Fruit fly (Drosophila melanogaster): ENCODE measurements around the gene CG3223.
A peak's percentile ranks its signal among the peaks of the same experiment; 100 is the strongest.

The CG3223 gene

DNA sequence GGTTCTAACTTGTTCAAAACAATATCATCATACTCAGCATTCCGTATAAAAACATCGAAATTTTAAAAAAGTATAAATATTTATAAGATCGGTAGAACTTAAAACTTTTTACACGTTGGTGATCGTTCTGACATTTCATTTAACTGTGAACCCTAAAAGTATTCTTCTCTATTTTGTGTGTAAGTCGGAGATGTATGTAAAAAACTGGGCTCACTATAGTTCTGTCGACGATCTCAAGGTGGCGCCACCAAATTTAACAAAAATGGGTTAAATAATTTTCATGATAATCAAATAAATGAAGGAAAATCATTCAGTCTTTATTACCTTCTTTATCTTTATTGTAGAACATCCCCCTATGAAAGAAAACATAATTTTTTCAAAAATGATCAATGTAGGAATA, 27.8 kb upstream of the CG3223 start:
- TF ChIP-seq sim (GFP tag; IDR thresholded peaks at IDR 0.05) (no peak), CG16813 (GFP tag; IDR thresholded peaks at IDR 0.05; ENCODE audit: partially characterized antibody) (0 out of 3 replicates have a peak, but pooled peaks have one; percentile 35), CG13287 (GFP tag; IDR thresholded peaks at IDR 0.05; ENCODE audit: partially characterized antibody) (peak; percentile 24; the same call in 1 of the 2 replicates), CG2116 (GFP tag; optimal IDR thresholded peaks at IDR 0.05) (no peak), CG10267 (tag; optimal IDR thresholded peaks at IDR 0.05) (peak; percentile 3), CG2712 (tag; optimal IDR thresholded peaks at IDR 0.05) (peak; percentile 25), sens (GFP tag) (peak; percentile 7), Doc2 (GFP tag; IDR thresholded peaks at IDR 0.05) (no peak), CG30431 (GFP tag; optimal IDR thresholded peaks at IDR 0.05) (no peak), zfh1 (GFP tag; IDR thresholded peaks at IDR 0.05) (no peak), zfh2 (GFP tag; optimal IDR thresholded peaks at IDR 0.05) (no peak), Asciz (GFP tag; optimal IDR thresholded peaks at IDR 0.05) (no peak), HmgZ (tag; optimal IDR thresholded peaks at IDR 0.05) (peak; percentile 8), CG9817 (tag; optimal IDR thresholded peaks at IDR 0.05) (no peak), CG7839 (tag; optimal IDR thresholded peaks at IDR 0.05) (peak; percentile 16), Hand (GFP tag; optimal IDR thresholded peaks at IDR 0.05) (no peak), toy (GFP tag; IDR thresholded peaks at IDR 0.05) (no peak), vnd (GFP tag; IDR thresholded peaks at IDR 0.05; ENCODE audit: partially characterized antibody) (no peak), gsb-n (tag; optimal IDR thresholded peaks at IDR 0.05) (no peak), CG18262 (tag; optimal IDR thresholded peaks at IDR 0.05) (peak; percentile 22), dan (GFP tag; IDR thresholded peaks at IDR 0.05) (no peak), CG12744 (GFP tag; optimal IDR thresholded peaks at IDR 0.05) (no peak), Bdp1 (GFP tag; optimal IDR thresholded peaks at IDR 0.05) (no peak), CG15696 (tag; optimal IDR thresholded peaks at IDR 0.05) (peak; percentile 3), slp2 (GFP tag; optimal IDR thresholded peaks at IDR 0.05) (no peak), Opbp (GFP tag; IDR thresholded peaks at IDR 0.05; ENCODE audit: partially characterized antibody) (no peak), CTCF (GFP tag; optimal IDR thresholded peaks at IDR 0.05) (peak; percentile 96), CG4854 (GFP tag; optimal IDR thresholded peaks at IDR 0.05) (no peak), CG17361 (GFP tag; IDR thresholded peaks at IDR 0.05) (peak; percentile 35; the same call in 1 of the 3 replicates), CG14860 (GFP tag; IDR thresholded peaks at IDR 0.05; ENCODE audit: partially characterized antibody) (no peak), Med (GFP tag) (peak; percentile 74), CG10321 (GFP tag; IDR thresholded peaks at IDR 0.05) (no peak), ash1 (GFP tag; optimal IDR thresholded peaks at IDR 0.05) (no peak), ac (GFP tag; optimal IDR thresholded peaks at IDR 0.05) (no peak), bbx (GFP tag; IDR thresholded peaks at IDR 0.05; ENCODE audit: partially characterized antibody) (0 out of 2 replicates have a peak, but pooled peaks have one; percentile 8), Atf-2 (GFP tag; optimal IDR thresholded peaks at IDR 0.05) (no peak), CG4707 (GFP tag; optimal IDR thresholded peaks at IDR 0.05) (no peak), trem (tag; optimal IDR thresholded peaks at IDR 0.05) (peak; percentile 15), knrl (GFP tag; IDR thresholded peaks at IDR 0.05; ENCODE audit: partially characterized antibody) (peak; percentile 32; the same call in 1 of the 3 replicates), CkIIα-i1 (GFP tag; IDR thresholded peaks at IDR 0.05) (no peak), Rfx (GFP tag; IDR thresholded peaks at IDR 0.05) (no peak), pros (GFP tag; optimal IDR thresholded peaks at IDR 0.05) (no peak), CG15601 (tag; optimal IDR thresholded peaks at IDR 0.05) (peak; percentile 18), CG42726 (GFP tag; IDR thresholded peaks at IDR 0.05; ENCODE audit: partially characterized antibody) (0 out of 2 replicates have a peak, but pooled peaks have one; percentile 25), pita (GFP tag; optimal IDR thresholded peaks at IDR 0.05) (peak; percentile 2), CoRest (tag; optimal IDR thresholded peaks at IDR 0.05) (peak; percentile 8), Dref (GFP tag; IDR thresholded peaks at IDR 0.05) (no peak), CG1024 (GFP tag; IDR thresholded peaks at IDR 0.05) (no peak), ato (GFP tag; IDR thresholded peaks at IDR 0.05; ENCODE audit: partially characterized antibody) (no peak), ken (GFP tag; IDR thresholded peaks at IDR 0.05) (no peak), CG13123 (GFP tag; optimal IDR thresholded peaks at IDR 0.05) (no peak)
